Worm (Caenorhabditis elegans): ENCODE data around the gene F09F7.5.

F09F7.5 gene

ce11 chrIII:5552072-5552667, 5.4 kb downstream of the F09F7.5 start, which contains the start of gene F09F7.6 (continued):
- TF ChIP-seq nhr-76 (tag; optimal IDR thresholded peaks at IDR 0.05) = no peak
- TF ChIP-seq nhr-23 (tag; optimal IDR thresholded peaks at IDR 0.05) = peak; percentile 58
- TF ChIP-seq lin-15B (tag; optimal IDR thresholded peaks at IDR 0.05) = no peak
- no peak for TF ChIP-seq daf-12 (tag; optimal IDR thresholded peaks at IDR 0.05)
- TF ChIP-seq skn-1 (tag; optimal IDR thresholded peaks at IDR 0.05) = no peak
- no peak for TF ChIP-seq nhr-67 (tag; optimal IDR thresholded peaks at IDR 0.05)
- peak; percentile 35 for TF ChIP-seq mdl-1 (tag; optimal IDR thresholded peaks at IDR 0.05)
- no peak for TF ChIP-seq egl-27 (tag; optimal IDR thresholded peaks at IDR 0.05)
- TF ChIP-seq nhr-12 (tag; optimal IDR thresholded peaks at IDR 0.05) = no peak
- TF ChIP-seq ZK546.5 (tag; optimal IDR thresholded peaks at IDR 0.05) = no peak
- TF ChIP-seq unc-62 (GFP tag; optimal IDR thresholded peaks at IDR 0.05) = no peak
- TF ChIP-seq pqm-1 (tag; optimal IDR thresholded peaks at IDR 0.05) = peak; percentile 92
- TF ChIP-seq ama-1 (optimal IDR thresholded peaks at IDR 0.05) = peak; percentile 87
- no peak for TF ChIP-seq nhr-237 (tag; optimal IDR thresholded peaks at IDR 0.05)
- TF ChIP-seq snpc-4 (tag; optimal IDR thresholded peaks at IDR 0.05) = no peak
- TF ChIP-seq sea-2 (GFP tag; optimal IDR thresholded peaks at IDR 0.05) = no peak
- peak; percentile 78 for TF ChIP-seq nhr-43 (tag; optimal IDR thresholded peaks at IDR 0.05; ENCODE audit: poor library complexity, severe bottlenecking)
- no peak for TF ChIP-seq nhr-11 (tag; optimal IDR thresholded peaks at IDR 0.05)
- no peak for TF ChIP-seq fkh-2 (tag; optimal IDR thresholded peaks at IDR 0.05)
- peak; percentile 8 for TF ChIP-seq R02D3.7 (tag; optimal IDR thresholded peaks at IDR 0.05)
- TF ChIP-seq fos-1 (tag; optimal IDR thresholded peaks at IDR 0.05) = no peak
- no peak for TF ChIP-seq zag-1 (tag; optimal IDR thresholded peaks at IDR 0.05)
- no peak for TF ChIP-seq elt-3 (tag; optimal IDR thresholded peaks at IDR 0.05)

- TF ChIP-seq pqm-1 (tag; optimal IDR thresholded peaks at IDR 0.05) (peak; percentile 70), elt-1 (tag; optimal IDR thresholded peaks at IDR 0.05) (peak; percentile 52), egl-27 (tag; optimal IDR thresholded peaks at IDR 0.05) (no peak), elt-3 (tag; optimal IDR thresholded peaks at IDR 0.05) (no peak), nfya-1 (tag; optimal IDR thresholded peaks at IDR 0.05; ENCODE audit: insufficient read depth) (no peak), ama-1 (optimal IDR thresholded peaks at IDR 0.05) (peak; percentile 35), mml-1 (tag; optimal IDR thresholded peaks at IDR 0.05) (no peak), pha-4 (tag; optimal IDR thresholded peaks at IDR 0.05) (peak; percentile 53), ztf-11 (tag; optimal IDR thresholded peaks at IDR 0.05) (no peak), skn-1 (tag; optimal IDR thresholded peaks at IDR 0.05) (no peak), elt-2 (tag; optimal IDR thresholded peaks at IDR 0.05) (peak; percentile 87), nhr-237 (tag; optimal IDR thresholded peaks at IDR 0.05) (no peak)
These were observed 6.3 kb downstream of the F09F7.5 start for ce11 chrIII:5553098-5553497.

ce11 chrIII:5554884-5555500, 8.2 kb downstream of the F09F7.5 start, which contains the start of the genes nmad-1 and hach-1:
Gene nmad-1 (minus strand): TSS chrIII:5554934.
Gene hach-1 (plus strand): TSS chrIII:5555450.
- TF ChIP-seq pqm-1 (tag; optimal IDR thresholded peaks at IDR 0.05) (no peak), unc-62 (GFP tag; optimal IDR thresholded peaks at IDR 0.05) (no peak), hmg-11 (tag; optimal IDR thresholded peaks at IDR 0.05) (peak; percentile 94), nhr-43 (tag; optimal IDR thresholded peaks at IDR 0.05; ENCODE audit: poor library complexity, severe bottlenecking) (peak; percentile 94), nhr-28 (tag; optimal IDR thresholded peaks at IDR 0.05) (no peak), zag-1 (tag; optimal IDR thresholded peaks at IDR 0.05) (no peak), nhr-23 (tag; optimal IDR thresholded peaks at IDR 0.05) (peak; percentile 77), nhr-12 (tag; optimal IDR thresholded peaks at IDR 0.05) (no peak), ceh-9 (tag; optimal IDR thresholded peaks at IDR 0.05) (no peak), snpc-4 (tag; optimal IDR thresholded peaks at IDR 0.05) (peak; percentile 63), elt-2 (tag; optimal IDR thresholded peaks at IDR 0.05) (peak; percentile 49), ZK546.5 (tag; optimal IDR thresholded peaks at IDR 0.05) (no peak), skn-1 (tag; optimal IDR thresholded peaks at IDR 0.05) (no peak), nhr-25 (tag; optimal IDR thresholded peaks at IDR 0.05) (no peak), ztf-11 (tag; optimal IDR thresholded peaks at IDR 0.05) (no peak), fkh-2 (tag; optimal IDR thresholded peaks at IDR 0.05) (no peak), fkh-10 (GFP tag; optimal IDR thresholded peaks at IDR 0.05) (no peak), egl-27 (tag; optimal IDR thresholded peaks at IDR 0.05) (no peak), nfya-1 (tag; optimal IDR thresholded peaks at IDR 0.05; ENCODE audit: insufficient read depth) (peak; percentile 68), ztf-4 (tag; optimal IDR thresholded peaks at IDR 0.05) (no peak), ceh-16 (tag; optimal IDR thresholded peaks at IDR 0.05) (no peak), pha-4 (tag; optimal IDR thresholded peaks at IDR 0.05) (peak; percentile 60), elt-1 (tag; optimal IDR thresholded peaks at IDR 0.05) (peak; percentile 16), nhr-237 (tag; optimal IDR thresholded peaks at IDR 0.05) (no peak), nhr-77 (tag; optimal IDR thresholded peaks at IDR 0.05) (no peak), mml-1 (tag; optimal IDR thresholded peaks at IDR 0.05) (no peak), sea-2 (GFP tag; optimal IDR thresholded peaks at IDR 0.05) (no peak), nhr-76 (tag; optimal IDR thresholded peaks at IDR 0.05) (no peak), nhr-67 (tag; optimal IDR thresholded peaks at IDR 0.05) (peak; percentile 64), egl-5 (tag; optimal IDR thresholded peaks at IDR 0.05) (peak; percentile 67), ceh-82 (tag; optimal IDR thresholded peaks at IDR 0.05) (peak; percentile 15), lin-39 (tag; optimal IDR thresholded peaks at IDR 0.05) (peak; percentile 59), eor-1 (tag; optimal IDR thresholded peaks at IDR 0.05) (no peak), daf-12 (tag; optimal IDR thresholded peaks at IDR 0.05) (no peak), ama-1 (optimal IDR thresholded peaks at IDR 0.05) (no peak), ceh-28 (tag; optimal IDR thresholded peaks at IDR 0.05) (peak; percentile 60), lin-15B (tag; optimal IDR thresholded peaks at IDR 0.05) (peak; percentile 70), unc-39 (tag; optimal IDR thresholded peaks at IDR 0.05) (no peak), elt-3 (tag; optimal IDR thresholded peaks at IDR 0.05) (no peak), jun-1 (tag; optimal IDR thresholded peaks at IDR 0.05) (no peak)

All from whole organism, L3 larva.